Fruit fly (Drosophila melanogaster) whole organism, embryonic: Measurements from ENCODE around the gene SecCl.
A peak's percentile ranks its signal among the peaks of the same experiment; 100 is the strongest.

Source experiments
- Abd-B ChIP-seq: fragments of 200-800 bp; sonication (Bioruptor generic); optimal IDR thresholded peaks from 2 replicates; lab custom pipeline; 2018; ENCODE audit warnings: missing biosample characterization, mild to moderate bottlenecking, missing genetic modification characterization, moderate library complexity
- B-H2 ChIP-seq: fragments of 200-800 bp; sonication (Bioruptor generic); optimal IDR thresholded peaks from 2 replicates; lab custom pipeline; 2018; ENCODE audit warnings: missing biosample characterization, mild to moderate bottlenecking, missing genetic modification characterization
- BEAF-32 ChIP-seq: fragments of 200-800 bp; sonication (Bioruptor generic); optimal IDR thresholded peaks from 3 replicates; lab custom pipeline; 2017; ENCODE audit warnings: missing biosample characterization, missing genetic modification characterization, mild to moderate bottlenecking, moderate library complexity, missing genetic modification reagents
- CG10267 ChIP-seq: fragments of 200-800 bp; sonication (Bioruptor generic); optimal IDR thresholded peaks from 2 replicates; lab custom pipeline; 2018; ENCODE audit warnings: missing biosample characterization, mild to moderate bottlenecking, missing genetic modification characterization, moderate library complexity
- CG13287 ChIP-seq: fragments of 200-800 bp; sonication (Bioruptor generic); IDR thresholded peaks from 2 replicates; pipeline ENCODE4 v1.3.6; 2022; ENCODE audit warnings: missing biosample characterization, missing genetic modification characterization; ENCODE audit not compliant: partially characterized antibody
- CG1603 ChIP-seq: fragments of 200-800 bp; sonication (Bioruptor generic); optimal IDR thresholded peaks from 2 replicates; lab custom pipeline; 2019; ENCODE audit warnings: missing biosample characterization, mild to moderate bottlenecking, missing genetic modification characterization, moderate library complexity
- CG17359 ChIP-seq: fragments of 200-800 bp; sonication (Bioruptor generic); optimal IDR thresholded peaks from 3 replicates; lab custom pipeline; 2018; ENCODE audit warnings: missing biosample characterization, mild to moderate bottlenecking, missing genetic modification characterization, moderate library complexity
- CG17802 ChIP-seq: fragments of 200-800 bp; sonication (Bioruptor generic); optimal IDR thresholded peaks from 2 replicates; lab custom pipeline; 2018; ENCODE audit warnings: missing biosample characterization, mild to moderate bottlenecking, missing genetic modification characterization, moderate library complexity
- CG17829 ChIP-seq: fragments of 200-800 bp; optimal IDR thresholded peaks from 2 replicates; lab custom pipeline; 2019; ENCODE audit warnings: missing biosample characterization, mild to moderate bottlenecking, missing genetic modification characterization, moderate library complexity
- CG7987 ChIP-seq: fragments of 200-800 bp; sonication (Bioruptor generic); optimal IDR thresholded peaks from 2 replicates; lab custom pipeline; 2018; ENCODE audit warnings: missing biosample characterization, mild to moderate bottlenecking, missing genetic modification characterization, moderate library complexity
- CTCF ChIP-seq: fragments of 200-800 bp; sonication (Bioruptor generic); optimal IDR thresholded peaks from 2 replicates; lab custom pipeline; 2017; ENCODE audit warnings: missing biosample characterization, mild to moderate bottlenecking, missing genetic modification characterization, moderate library complexity
- CoRest ChIP-seq: fragments of 200-800 bp; sonication (Bioruptor generic); optimal IDR thresholded peaks from 3 replicates; lab custom pipeline; 2018; ENCODE audit warnings: missing biosample characterization, mild to moderate bottlenecking, missing genetic modification characterization, moderate library complexity
- D19B ChIP-seq: fragments of 200-800 bp; sonication (Bioruptor generic); optimal IDR thresholded peaks from 2 replicates; lab custom pipeline; 2017; ENCODE audit warnings: missing biosample characterization, mild to moderate bottlenecking, missing genetic modification characterization
- Dll ChIP-seq: fragments of 200-800 bp; sonication (Bioruptor generic); IDR thresholded peaks from 4 replicates; pipeline ENCODE4 v1.3.6; 2022; ENCODE audit warnings: missing biosample characterization, missing genetic modification characterization; ENCODE audit not compliant: partially characterized antibody
- Elba2 ChIP-seq: fragments of 200-800 bp; sonication (Bioruptor generic); optimal IDR thresholded peaks from 3 replicates; lab custom pipeline; 2016; ENCODE audit warnings: missing biosample characterization, missing genetic modification characterization
- Ets97D ChIP-seq: fragments of 200-800 bp; sonication (Bioruptor generic); optimal IDR thresholded peaks from 3 replicates; lab custom pipeline; 2016; ENCODE audit warnings: missing biosample characterization, missing genetic modification characterization
- HLH4C ChIP-seq: fragments of 200-800 bp; sonication (Bioruptor generic); IDR thresholded peaks from 3 replicates; pipeline ENCODE4 v1.3.6; 2022; ENCODE audit warnings: missing biosample characterization, missing genetic modification characterization; ENCODE audit not compliant: partially characterized antibody
- HmgZ ChIP-seq: fragments of 200-800 bp; sonication (Bioruptor generic); optimal IDR thresholded peaks from 2 replicates; lab custom pipeline; 2018; ENCODE audit warnings: missing biosample characterization, mild to moderate bottlenecking, missing genetic modification characterization
- Lhr ChIP-seq: fragments of 200-800 bp; sonication (Bioruptor generic); optimal IDR thresholded peaks from 3 replicates; lab custom pipeline; 2017; ENCODE audit warnings: mild to moderate bottlenecking, missing biosample characterization, missing genetic modification reagents, missing genetic modification characterization
- Mad ChIP-seq: fragments of 200-800 bp; sonication (Bioruptor generic); optimal IDR thresholded peaks from 2 replicates; lab custom pipeline; 2016; ENCODE audit warnings: missing biosample characterization, missing genetic modification characterization
- Myb ChIP-seq: fragments of 200-800 bp; sonication (Bioruptor generic); optimal IDR thresholded peaks from 2 replicates; lab custom pipeline; 2016; ENCODE audit warnings: missing biosample characterization, missing genetic modification characterization
- Pdp1 ChIP-seq, 2 experiments: fragments of 200-800 bp; sonication (Bioruptor generic); optimal IDR thresholded peaks; 3 replicates each; lab custom pipeline; 2016; ENCODE audit warnings: missing biosample characterization in 2 of 2, missing genetic modification characterization in 2 of 2, mild to moderate bottlenecking in 1 of 2, moderate library complexity in 1 of 2
- Sin3A ChIP-seq: fragments of >200 bp; optimal IDR thresholded peaks from 2 replicates; lab custom pipeline; 2018
- Sry-δ ChIP-seq: fragments of 200-800 bp; sonication (Bioruptor generic); optimal IDR thresholded peaks from 2 replicates; lab custom pipeline; 2016; ENCODE audit warnings: missing biosample characterization, missing genetic modification characterization
- amos ChIP-seq: fragments of 200-800 bp; sonication (Bioruptor generic); IDR thresholded peaks from 2 replicates; pipeline ENCODE4 v1.3.6; 2022; ENCODE audit warnings: missing biosample characterization, missing genetic modification characterization; ENCODE audit not compliant: partially characterized antibody
- chinmo ChIP-seq: fragments of 200-800 bp; sonication (Bioruptor generic); IDR thresholded peaks from 4 replicates; pipeline ENCODE4 v1.3.6; 2022; ENCODE audit warnings: missing biosample characterization, missing genetic modification characterization; ENCODE audit not compliant: partially characterized antibody
- chn ChIP-seq: fragments of 200-800 bp; sonication (Bioruptor generic); optimal IDR thresholded peaks from 2 replicates; lab custom pipeline; 2016; ENCODE audit warnings: missing biosample characterization, missing genetic modification characterization
- crp ChIP-seq, 2 experiments: fragments of 200-800 bp; sonication (Bioruptor generic); optimal IDR thresholded peaks; 2 replicates in 1 of 2; 3 replicates in 1 of 2; lab custom pipeline; 2017; ENCODE audit warnings: missing biosample characterization in 2 of 2, missing genetic modification characterization in 2 of 2, mild to moderate bottlenecking in 1 of 2, moderate library complexity in 1 of 2
- dimm ChIP-seq: fragments of 200-800 bp; sonication (Bioruptor generic); IDR thresholded peaks from 2 replicates; pipeline ENCODE4 v1.3.6; 2022; ENCODE audit warnings: missing biosample characterization, missing genetic modification characterization
- dmrt11E ChIP-seq: fragments of 200-800 bp; sonication (Bioruptor generic); optimal IDR thresholded peaks from 3 replicates; lab custom pipeline; 2018; ENCODE audit warnings: missing biosample characterization, mild to moderate bottlenecking, missing genetic modification characterization, moderate library complexity
- eyg ChIP-seq: fragments of 200-800 bp; sonication (Bioruptor generic); optimal IDR thresholded peaks from 3 replicates; lab custom pipeline; 2016; ENCODE audit warnings: missing biosample characterization, missing genetic modification characterization
- gfzf ChIP-seq: fragments of 200-800 bp; sonication (Bioruptor generic); optimal IDR thresholded peaks from 2 replicates; lab custom pipeline; 2016; ENCODE audit warnings: missing biosample characterization, mild to moderate bottlenecking, missing genetic modification characterization, moderate library complexity
- lmd ChIP-seq: fragments of 200-800 bp; sonication (Bioruptor generic); IDR thresholded peaks from 2 replicates; pipeline ENCODE4 v1.3.6; 2022; ENCODE audit warnings: missing biosample characterization, missing genetic modification characterization
- mirr ChIP-seq: fragments of 200-800 bp; sonication (Bioruptor generic); optimal IDR thresholded peaks from 3 replicates; lab custom pipeline; 2018; ENCODE audit warnings: missing biosample characterization, mild to moderate bottlenecking, missing genetic modification characterization
- pita ChIP-seq: fragments of 200-800 bp; sonication (Bioruptor generic); optimal IDR thresholded peaks from 2 replicates; lab custom pipeline; 2017; ENCODE audit warnings: missing biosample characterization, mild to moderate bottlenecking, missing genetic modification characterization
- row ChIP-seq: fragments of 200-800 bp; sonication (Bioruptor generic); IDR thresholded peaks from 3 replicates; pipeline ENCODE4 v1.3.6; 2022; ENCODE audit warnings: missing biosample characterization, missing genetic modification characterization
- sens ChIP-seq: fragments of 200-800 bp; sonication (Bioruptor generic); peaks from one replicate; lab custom pipeline; 2016; ENCODE audit warnings: missing biosample characterization, missing genetic modification characterization
- unc-4 ChIP-seq: fragments of 200-800 bp; sonication (Bioruptor generic); IDR thresholded peaks from 2 replicates; pipeline ENCODE4 v1.3.6; 2022; ENCODE audit warnings: missing biosample characterization, missing genetic modification characterization; ENCODE audit not compliant: partially characterized antibody
- vvl ChIP-seq: fragments of 200-800 bp; sonication (Bioruptor generic); IDR thresholded peaks from 2 replicates; pipeline ENCODE4 v1.3.6; 2022; ENCODE audit warnings: missing biosample characterization, missing genetic modification characterization
- zen ChIP-seq: fragments of 200-800 bp; sonication (Bioruptor generic); optimal IDR thresholded peaks from 3 replicates; lab custom pipeline; 2018; ENCODE audit warnings: missing biosample characterization, mild to moderate bottlenecking, missing genetic modification characterization, moderate library complexity

SecCl gene

DNA sequence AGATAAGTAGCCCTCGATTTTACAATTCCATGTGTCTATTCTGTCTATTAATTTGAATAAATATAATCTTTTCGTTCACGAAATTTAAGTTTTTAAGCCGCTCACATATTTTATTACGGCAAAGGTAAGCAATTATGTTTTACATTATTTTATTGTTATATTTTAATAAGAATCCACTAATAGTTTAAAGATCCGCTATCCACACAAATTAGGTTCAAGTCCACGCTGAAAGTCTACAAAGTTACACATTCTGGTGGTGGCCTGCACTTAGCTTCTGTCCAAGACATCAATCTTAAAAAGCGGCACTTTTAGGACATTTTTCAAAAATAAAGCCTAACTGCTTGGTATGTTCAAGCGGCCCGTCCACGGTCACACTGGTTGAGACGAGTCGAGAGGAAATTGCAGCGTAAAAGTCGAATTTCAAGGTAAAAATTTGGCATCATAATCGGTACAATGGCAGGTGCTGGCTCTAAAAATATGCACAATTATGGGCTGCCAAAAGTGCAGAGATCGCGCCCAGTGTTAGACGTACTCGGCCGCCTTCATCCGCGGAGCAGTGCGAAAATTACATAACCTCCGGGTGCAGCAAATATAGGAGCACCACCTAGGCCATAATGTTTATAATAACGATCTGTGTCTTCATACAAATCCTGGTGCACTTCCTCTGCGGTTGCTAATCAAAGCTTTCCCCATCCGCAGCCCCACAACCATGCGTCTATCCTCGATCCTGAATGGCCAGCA is 5.0 kb downstream of the SecCl start, which contains the start of the genes UQCR-Q and CG46525 (continued):
- peak; percentile 97 for TF ChIP-seq Lhr
- peak in 1 of 2 experiments; percentile 96 for TF ChIP-seq Pdp1 (GFP tag; optimal IDR thresholded peaks at IDR 0.05; lab: Kevin White, UChicago)
- peak in 1 of 2 experiments; percentile 55 for TF ChIP-seq crp (GFP tag; optimal IDR thresholded peaks at IDR 0.05; lab: Kevin White, UChicago)
- peak; percentile 59 for TF ChIP-seq B-H2
- TF ChIP-seq Sin3A (lab: Kevin White, UChicago), result peak; percentile 25
- TF ChIP-seq CG17359, result no peak
- no peak for TF ChIP-seq dmrt11E (tag; lab: Kevin White, UChicago)
- no peak for TF ChIP-seq row (GFP tag; lab: Robert Waterston, UW)
- peak; percentile 46 for TF ChIP-seq sens (GFP tag; lab: Kevin White, UChicago)
- peak; percentile 45 for TF ChIP-seq zen (tag; lab: Kevin White, UChicago)
- TF ChIP-seq CG7987 (GFP tag; lab: Kevin White, UChicago), result peak; percentile 8
- 0 out of 4 replicates have a peak, but pooled peaks have one; percentile 20 for TF ChIP-seq Dll (GFP tag; lab: Robert Waterston, UW)
- peak; percentile 72 for TF ChIP-seq CG1603 (tag; lab: Kevin White, UChicago)
- peak; percentile 59 for TF ChIP-seq CG10267
- no peak for TF ChIP-seq lmd
- TF ChIP-seq Ets97D, result peak; percentile 81
- peak; percentile 47 for TF ChIP-seq CG17829 (tag; lab: Kevin White, UChicago)
- TF ChIP-seq CG17802, result no peak
- TF ChIP-seq mirr (GFP tag; lab: Kevin White, UChicago), result no peak
- peak; percentile 47 for TF ChIP-seq Sry-δ
- TF ChIP-seq HLH4C (GFP tag; lab: Robert Waterston, UW), result peak; percentile 7; the same call in 1 of the 3 replicates
- TF ChIP-seq chinmo (GFP tag; lab: Robert Waterston, UW), result peak; percentile 33; the same call in 1 of the 4 replicates
- peak; percentile 99 for TF ChIP-seq gfzf (GFP tag; lab: Kevin White, UChicago)
- peak; percentile 39; the same call in 1 of the 2 replicates for TF ChIP-seq CG13287 (GFP tag; lab: Robert Waterston, UW)
- TF ChIP-seq Mad (GFP tag; lab: Kevin White, UChicago), result peak; percentile 15
- peak; percentile 45 for TF ChIP-seq BEAF-32 (GFP tag; lab: Kevin White, UChicago)
- peak; percentile 50; the same call in 1 of the 2 replicates for TF ChIP-seq amos (GFP tag; lab: Robert Waterston, UW)
- TF ChIP-seq pita (GFP tag; lab: Kevin White, UChicago), result peak; percentile 96
- 0 out of 2 replicates have a peak, but pooled peaks have one; percentile 36 for TF ChIP-seq unc-4
- peak; percentile 46 for TF ChIP-seq CoRest (tag; lab: Kevin White, UChicago)
- TF ChIP-seq D19B (GFP tag; lab: Kevin White, UChicago), result no peak
- TF ChIP-seq chn (GFP tag; lab: Kevin White, UChicago), result no peak
- no peak for TF ChIP-seq eyg
- 0 out of 2 replicates have a peak, but pooled peaks have one; percentile 26 for TF ChIP-seq vvl (GFP tag; lab: Robert Waterston, UW)
- peak; percentile 12 for TF ChIP-seq Elba2 (GFP tag; lab: Kevin White, UChicago)
- peak; percentile 52 for TF ChIP-seq Abd-B (GFP tag; lab: Kevin White, UChicago)
- peak; percentile 75 for TF ChIP-seq CTCF (GFP tag; lab: Kevin White, UChicago)
- no peak for TF ChIP-seq dimm (GFP tag; lab: Robert Waterston, UW)
- TF ChIP-seq Myb (GFP tag; lab: Kevin White, UChicago), result peak; percentile 68
- peak; percentile 85 for TF ChIP-seq HmgZ (tag; lab: Kevin White, UChicago)
